Fruit fly (Drosophila melanogaster) whole organism, wandering third instar larva: Measurements from ENCODE around the gene CG42876.

Source experiments
- Abd-B ChIP-seq: fragments of >200 bp; optimal IDR thresholded peaks from 2 replicates; lab custom pipeline; 2017; ENCODE audit warnings: missing biosample characterization, missing genetic modification characterization
- CG32264 ChIP-seq: fragments of 200-800 bp; sonication (Bioruptor generic); optimal IDR thresholded peaks from 2 replicates; lab custom pipeline; 2016; ENCODE audit warnings: missing biosample characterization, missing genetic modification characterization
- CG9705 ChIP-seq: fragments of 200-800 bp; sonication (Bioruptor generic); optimal IDR thresholded peaks from 2 replicates; lab custom pipeline; 2018; ENCODE audit warnings: missing biosample characterization, mild to moderate bottlenecking, missing genetic modification characterization
- CrebA ChIP-seq: fragments of 200-800 bp; sonication (Bioruptor generic); optimal IDR thresholded peaks from 2 replicates; lab custom pipeline; 2016; ENCODE audit warnings: missing biosample characterization, mild to moderate bottlenecking, missing genetic modification characterization, borderline replicate concordance
- Dfd ChIP-seq: fragments of >200 bp; optimal IDR thresholded peaks from 2 replicates; lab custom pipeline; 2017; ENCODE audit warnings: missing biosample characterization, missing genetic modification characterization
- GATAd ChIP-seq: sonication (Bioruptor generic); optimal IDR thresholded peaks from 2 replicates; lab custom pipeline; 2016; ENCODE audit warnings: missing biosample characterization, missing genetic modification characterization
- HLH106 ChIP-seq: fragments of 200-800 bp; optimal IDR thresholded peaks from 3 replicates; lab custom pipeline; 2019; ENCODE audit warnings: missing biosample characterization, mild to moderate bottlenecking, missing genetic modification characterization, moderate library complexity
- Hnf4 ChIP-seq: fragments of 200-800 bp; sonication (Bioruptor generic); optimal IDR thresholded peaks from 2 replicates; lab custom pipeline; 2016; ENCODE audit warnings: missing biosample characterization, mild to moderate bottlenecking, missing genetic modification characterization
- Hr78 ChIP-seq: fragments of >200 bp; optimal IDR thresholded peaks from 2 replicates; lab custom pipeline; 2017; ENCODE audit warnings: missing biosample characterization, missing genetic modification characterization
- Hr83 ChIP-seq: fragments of 200-300 bp; sonication (Bioruptor generic); optimal IDR thresholded peaks from 2 replicates; lab custom pipeline; 2016; ENCODE audit warnings: missing biosample characterization, mild to moderate bottlenecking, missing genetic modification characterization, moderate library complexity; ENCODE audit not compliant: poor library complexity, severe bottlenecking
- Jra ChIP-seq: sonication (Bioruptor generic); optimal IDR thresholded peaks from 2 replicates; lab custom pipeline; 2016; ENCODE audit warnings: missing biosample characterization, missing genetic modification characterization
- Mio ChIP-seq: sonication (Bioruptor generic); optimal IDR thresholded peaks from 2 replicates; lab custom pipeline; 2016; ENCODE audit warnings: missing biosample characterization, missing genetic modification characterization
- Myc ChIP-seq: fragments of >200 bp; optimal IDR thresholded peaks from 2 replicates; lab custom pipeline; 2017
- N ChIP-seq: fragments of >200 bp; optimal IDR thresholded peaks from 2 replicates; lab custom pipeline; 2018; ENCODE audit warnings: missing biosample characterization, missing external identifiers, missing genetic modification characterization
- Rel ChIP-seq, 2 experiments: fragments of 200-800 bp; sonication (Bioruptor generic) in 1 of 2; optimal IDR thresholded peaks; 2 replicates in 1 of 2; 3 replicates in 1 of 2; lab custom pipeline; 2016 to 2019; ENCODE audit warnings: mild to moderate bottlenecking in 2 of 2, missing biosample characterization in 2 of 2, missing genetic modification characterization in 2 of 2, moderate library complexity in 1 of 2
- Sp1 ChIP-seq: fragments of 200-800 bp; sonication (Bioruptor generic); optimal IDR thresholded peaks from 3 replicates; lab custom pipeline; 2019; ENCODE audit warnings: missing biosample characterization, mild to moderate bottlenecking, missing genetic modification characterization, moderate library complexity
- Vsx2 ChIP-seq: fragments of 200-300, 225-300 bp; sonication (Bioruptor generic); optimal IDR thresholded peaks from 2 replicates; lab custom pipeline; 2018; ENCODE audit warnings: missing biosample characterization, missing genetic modification characterization; ENCODE audit not compliant: partially characterized antibody
- br ChIP-seq: fragments of 200-800 bp; sonication (Bioruptor generic); optimal IDR thresholded peaks from 2 replicates; lab custom pipeline; 2016; ENCODE audit warnings: missing biosample characterization, missing genetic modification characterization
- dl ChIP-seq, 2 experiments: fragments of 175-275, 200-275 bp in 1 of 2; fragments of 200-275 bp in 1 of 2; sonication (Bioruptor generic); optimal IDR thresholded peaks; lab custom pipeline; 2018; ENCODE audit warnings: mild to moderate bottlenecking in 2 of 2, missing biosample characterization in 2 of 2, missing genetic modification characterization in 2 of 2, moderate library complexity in 2 of 2; ENCODE audit not compliant: partially characterized antibody in 2 of 2, insufficient read depth in 1 of 2
- dmrt93B ChIP-seq: fragments of 200-800 bp; sonication (Bioruptor generic); optimal IDR thresholded peaks from 2 replicates; lab custom pipeline; 2018; ENCODE audit warnings: missing biosample characterization, mild to moderate bottlenecking, missing genetic modification characterization
- dsf ChIP-seq: sonication (Bioruptor generic); optimal IDR thresholded peaks from 2 replicates; lab custom pipeline; 2016; ENCODE audit warnings: missing biosample characterization, missing genetic modification characterization, borderline replicate concordance
- foxo ChIP-seq, 2 experiments: fragments of 200-800 bp; sonication (Bioruptor generic); optimal IDR thresholded peaks; 2 replicates in 1 of 2; 3 replicates in 1 of 2; lab custom pipeline; 2016 to 2017; ENCODE audit warnings: missing biosample characterization in 2 of 2, missing genetic modification characterization in 2 of 2
- h ChIP-seq: fragments of 200-800 bp; sonication (Bioruptor generic); optimal IDR thresholded peaks from 3 replicates; lab custom pipeline; 2016; ENCODE audit warnings: missing biosample characterization, mild to moderate bottlenecking, missing genetic modification characterization
- jim ChIP-seq: fragments of 175-275, 200-325 bp; sonication (Bioruptor generic); optimal IDR thresholded peaks from 2 replicates; lab custom pipeline; 2016; ENCODE audit warnings: missing biosample characterization, mild to moderate bottlenecking, missing genetic modification characterization
- lola ChIP-seq: fragments of >200 bp; optimal IDR thresholded peaks from 2 replicates; lab custom pipeline; 2017; ENCODE audit warnings: missing biosample characterization, missing genetic modification characterization
- pan ChIP-seq: fragments of >200 bp; optimal IDR thresholded peaks from 2 replicates; lab custom pipeline; 2017
- psq ChIP-seq: fragments of 200-800 bp; sonication (Bioruptor generic); optimal IDR thresholded peaks from 3 replicates; lab custom pipeline; 2017; ENCODE audit warnings: missing biosample characterization, mild to moderate bottlenecking, missing genetic modification characterization, moderate library complexity
- rgr ChIP-seq: fragments of 200-800 bp; sonication (Bioruptor generic); optimal IDR thresholded peaks from 3 replicates; lab custom pipeline; 2016; ENCODE audit warnings: missing biosample characterization, mild to moderate bottlenecking, missing genetic modification characterization
- sage ChIP-seq: fragments of 200-800 bp; sonication (Bioruptor generic); optimal IDR thresholded peaks from 2 replicates; lab custom pipeline; 2016; ENCODE audit warnings: missing biosample characterization, mild to moderate bottlenecking, missing genetic modification characterization
- tai ChIP-seq: sonication (Bioruptor generic); optimal IDR thresholded peaks from 2 replicates; lab custom pipeline; 2016; ENCODE audit warnings: missing biosample characterization, missing genetic modification characterization
- usp ChIP-seq: fragments of >200 bp; optimal IDR thresholded peaks from 2 replicates; lab custom pipeline; 2017; ENCODE audit warnings: missing biosample characterization, missing genetic modification characterization
- woc ChIP-seq: sonication (Bioruptor generic); optimal IDR thresholded peaks from 2 replicates; lab custom pipeline; 2016; ENCODE audit warnings: missing biosample characterization, mild to moderate bottlenecking, missing genetic modification characterization

Gene CG42876

dm6 chr2L:15776752-15777151, 35.2 kb downstream of the CG42876 start, which contains the start of gene CG43760:
CG43760 (minus strand) TSS chr2L:15776852.
- TF ChIP-seq Hnf4 (GFP tag; lab: Kevin White, UChicago) (no peak), N (no peak), h (GFP tag; lab: Kevin White, UChicago) (no peak), Hr83 (GFP tag; lab: Kevin White, UChicago) (no peak), CrebA (GFP tag; lab: Kevin White, UChicago) (no peak), dsf (GFP tag; lab: Kevin White, UChicago) (no peak), Dfd (no peak), tai (GFP tag; lab: Kevin White, UChicago) (no peak), foxo (GFP tag; optimal IDR thresholded peaks at IDR 0.05; lab: Kevin White, UChicago) (no peak), psq (GFP tag; lab: Kevin White, UChicago) (no peak), Myc (lab: Kevin White, UChicago) (no peak), lola (GFP tag; lab: Kevin White, UChicago) (no peak), pan (lab: Kevin White, UChicago) (no peak)
- TF ChIP-seq, all 38 proteins: peak for 0

- TF ChIP-seq Hnf4 (GFP tag; lab: Kevin White, UChicago) (no peak), Hr78 (GFP tag; lab: Kevin White, UChicago) (no peak), GATAd (GFP tag; lab: Kevin White, UChicago) (no peak)
Observed at dm6 chr2L:15773013-15773412, 38.9 kb downstream of the CG42876 start, which contains the start of gene CG31826. CG31826 (minus strand) TSS chr2L:15773113.

dm6 chr2L:15770978-15771377, 41.0 kb downstream of the CG42876 start, which contains the start of gene Ku80:
Ku80 (minus strand) TSS chr2L:15771159.
- TF ChIP-seq Mio (no peak), psq (GFP tag; lab: Kevin White, UChicago) (no peak), N (no peak), Myc (lab: Kevin White, UChicago) (no peak), rgr (no peak), dl (GFP tag; optimal IDR thresholded peaks at IDR 0.05; lab: Kevin White, UChicago; ENCODE audit: insufficient read depth in 1 of 2, partially characterized antibody in 2 of 2) (no peak), dmrt93B (GFP tag; lab: Kevin White, UChicago) (no peak), Dfd (no peak), Sp1 (GFP tag; lab: Kevin White, UChicago) (no peak), woc (GFP tag; lab: Kevin White, UChicago) (no peak), usp (GFP tag; lab: Kevin White, UChicago) (no peak), Abd-B (GFP tag; lab: Kevin White, UChicago) (no peak)

dm6 chr2L:15768097-15768496, 43.8 kb downstream of the CG42876 start, which contains the start of gene wek:
wek (minus strand) TSS chr2L:15768349.
- TF ChIP-seq Dfd (no peak), Myc (lab: Kevin White, UChicago) (no peak), Sp1 (GFP tag; lab: Kevin White, UChicago) (no peak), jim (GFP tag; lab: Kevin White, UChicago) (no peak), foxo (GFP tag; optimal IDR thresholded peaks at IDR 0.05; lab: Kevin White, UChicago) (no peak), Mio (no peak), HLH106 (tag; lab: Kevin White, UChicago) (no peak), CG9705 (GFP tag; lab: Kevin White, UChicago) (no peak), lola (GFP tag; lab: Kevin White, UChicago) (no peak), Vsx2 (GFP tag; lab: Kevin White, UChicago) (no peak), br (GFP tag; lab: Kevin White, UChicago) (no peak), h (GFP tag; lab: Kevin White, UChicago) (no peak), sage (GFP tag; lab: Kevin White, UChicago) (no peak), psq (GFP tag; lab: Kevin White, UChicago) (no peak)

- TF ChIP-seq CrebA (GFP tag; lab: Kevin White, UChicago) = no peak
- TF ChIP-seq Jra (GFP tag; lab: Kevin White, UChicago) = no peak
- TF ChIP-seq HLH106 (tag; lab: Kevin White, UChicago) = no peak
- TF ChIP-seq usp (GFP tag; lab: Kevin White, UChicago) = no peak
- no peak for TF ChIP-seq Rel (GFP tag; optimal IDR thresholded peaks at IDR 0.05; lab: Kevin White, UChicago)
- TF ChIP-seq Rel (tag; optimal IDR thresholded peaks at IDR 0.05; lab: Kevin White, UChicago) = no peak
- no peak for TF ChIP-seq CG32264 (GFP tag; lab: Kevin White, UChicago)
- TF ChIP-seq sage (GFP tag; lab: Kevin White, UChicago) = no peak
- TF ChIP-seq, all 38 proteins: peak for 0
Observed at dm6 chr2L:15764029-15764428, 47.9 kb downstream of the CG42876 start, which contains the start of gene CG3793. CG3793 (plus strand) TSS chr2L:15764220.
